Worm (Caenorhabditis elegans): Measurements from ENCODE around the gene lonp-2.

lonp-2 gene

DNA sequence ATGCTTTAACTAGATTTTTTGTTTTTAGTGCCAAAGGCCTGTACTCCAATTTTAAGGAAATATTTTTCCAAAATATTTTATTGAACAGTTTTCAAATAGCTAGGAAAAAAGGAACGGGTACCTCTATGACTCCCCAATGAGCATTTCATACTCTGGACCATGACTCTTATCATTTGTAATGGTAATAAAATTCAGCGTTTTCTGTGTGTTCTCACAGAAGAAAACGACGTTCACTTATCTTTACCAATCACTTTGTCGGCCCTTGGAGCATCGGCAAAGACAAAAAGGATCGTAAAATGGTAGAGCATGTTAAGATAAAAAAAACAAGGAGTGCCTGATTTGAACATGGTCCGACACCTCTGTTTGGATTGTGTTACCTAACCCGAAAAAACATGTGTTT, 20.0 kb upstream of the lonp-2 start:
- TF ChIP-seq fos-1 (tag; optimal IDR thresholded peaks at IDR 0.05) (no peak), sma-3 (GFP tag; optimal IDR thresholded peaks at IDR 0.05) (no peak), ztf-1 (GFP tag; conservative IDR thresholded peaks at IDR 0.05) (no peak), elt-1 (tag; optimal IDR thresholded peaks at IDR 0.05) (no peak), nhr-237 (tag; optimal IDR thresholded peaks at IDR 0.05) (no peak), R02D3.7 (tag; optimal IDR thresholded peaks at IDR 0.05) (no peak), snpc-4 (tag; optimal IDR thresholded peaks at IDR 0.05) (no peak), crh-2 (tag; optimal IDR thresholded peaks at IDR 0.05) (no peak), nhr-12 (tag; optimal IDR thresholded peaks at IDR 0.05) (no peak), nhr-6 (tag; optimal IDR thresholded peaks at IDR 0.05) (no peak), ama-1 (optimal IDR thresholded peaks at IDR 0.05) (no peak), ztf-4 (tag; optimal IDR thresholded peaks at IDR 0.05) (no peak), Y55F3AM.14 (GFP tag; optimal IDR thresholded peaks at IDR 0.05) (no peak), unc-39 (tag; optimal IDR thresholded peaks at IDR 0.05) (no peak), nhr-21 (tag; optimal IDR thresholded peaks at IDR 0.05) (no peak), C34F6.9 (tag; optimal IDR thresholded peaks at IDR 0.05) (no peak), sma-9 (GFP tag; optimal IDR thresholded peaks at IDR 0.05) (no peak), sma-9 (tag; optimal IDR thresholded peaks at IDR 0.05) (no peak), alr-1 (tag; optimal IDR thresholded peaks at IDR 0.05) (no peak), mdl-1 (tag; optimal IDR thresholded peaks at IDR 0.05) (no peak)

DNA sequence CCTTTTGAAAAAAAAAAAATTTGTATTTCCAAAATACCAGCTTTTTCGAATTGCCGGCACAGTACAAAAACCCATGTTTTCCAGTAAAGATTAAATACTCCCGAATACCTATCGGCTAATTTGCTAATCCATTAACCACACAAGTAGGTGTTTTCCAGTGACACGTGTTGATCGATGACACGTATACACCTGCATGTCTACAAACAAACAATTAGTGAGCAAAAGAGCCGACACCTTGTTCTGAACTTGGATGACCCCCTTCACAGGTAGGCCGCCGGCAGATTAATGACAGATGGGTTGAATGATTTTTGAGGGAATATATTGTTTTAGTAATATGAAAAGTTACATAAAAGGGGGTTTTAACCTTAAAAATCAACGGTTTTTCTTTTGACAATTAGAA, 15.0 kb upstream of the lonp-2 start:
- TF ChIP-seq unc-62 (GFP tag; optimal IDR thresholded peaks at IDR 0.05) (no peak), nhr-12 (tag; optimal IDR thresholded peaks at IDR 0.05) (no peak), snpc-4 (tag; optimal IDR thresholded peaks at IDR 0.05) (no peak), lin-39 (tag; optimal IDR thresholded peaks at IDR 0.05) (no peak), mdl-1 (tag; optimal IDR thresholded peaks at IDR 0.05) (no peak), ceh-82 (tag; optimal IDR thresholded peaks at IDR 0.05) (no peak), ztf-11 (tag; optimal IDR thresholded peaks at IDR 0.05) (no peak), R02D3.7 (tag; optimal IDR thresholded peaks at IDR 0.05) (no peak), unc-39 (tag; optimal IDR thresholded peaks at IDR 0.05) (no peak), lin-11 (tag; optimal IDR thresholded peaks at IDR 0.05) (no peak), dmd-4 (tag; optimal IDR thresholded peaks at IDR 0.05) (no peak), ama-1 (optimal IDR thresholded peaks at IDR 0.05) (no peak), mab-5 (tag; optimal IDR thresholded peaks at IDR 0.05) (no peak), alr-1 (tag; optimal IDR thresholded peaks at IDR 0.05) (no peak), nhr-237 (tag; optimal IDR thresholded peaks at IDR 0.05) (no peak), lsy-2 (tag; optimal IDR thresholded peaks at IDR 0.05) (no peak), nhr-6 (tag; optimal IDR thresholded peaks at IDR 0.05) (no peak), mbf-1 (tag; optimal IDR thresholded peaks at IDR 0.05) (no peak), gmeb-1 (tag; optimal IDR thresholded peaks at IDR 0.05) (no peak), nhr-23 (tag; optimal IDR thresholded peaks at IDR 0.05) (no peak)

DNA sequence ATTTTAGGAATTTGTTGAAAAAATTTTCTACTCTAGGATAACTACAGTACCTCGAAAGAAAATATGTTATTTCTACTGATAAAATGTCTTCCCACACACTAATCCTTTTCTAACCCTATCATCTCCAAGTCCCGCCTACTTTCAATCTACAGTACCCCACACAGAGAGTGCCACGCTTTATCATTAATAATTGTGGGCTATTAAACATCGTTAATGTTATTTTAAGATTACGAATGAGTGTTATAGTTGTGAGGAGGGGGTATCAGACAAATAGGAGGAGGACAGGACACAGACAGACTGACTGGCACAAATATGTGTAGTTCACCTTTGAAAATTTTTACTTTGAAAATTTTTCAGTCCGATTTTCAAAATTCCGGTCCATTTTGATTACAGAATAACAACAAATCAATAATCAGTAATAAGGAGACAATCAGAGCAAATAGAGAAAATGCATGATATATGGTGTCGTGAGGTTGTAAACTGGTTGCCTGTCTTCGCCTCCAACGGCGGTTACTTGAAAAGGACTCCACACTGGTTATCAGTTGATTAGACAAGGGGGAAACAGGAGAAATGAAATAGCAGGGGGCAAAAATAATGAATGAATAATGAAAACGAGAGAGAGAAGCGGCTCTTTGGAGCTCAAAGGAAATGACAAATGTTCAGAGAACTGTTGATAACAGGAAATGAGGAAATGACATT, 13.3 kb upstream of the lonp-2 start:
- TF ChIP-seq zag-1 (tag; optimal IDR thresholded peaks at IDR 0.05) (no peak), lin-11 (tag; optimal IDR thresholded peaks at IDR 0.05) (no peak), unc-55 (GFP tag; optimal IDR thresholded peaks at IDR 0.05) (no peak), ceh-82 (tag; optimal IDR thresholded peaks at IDR 0.05) (no peak), unc-62 (GFP tag; optimal IDR thresholded peaks at IDR 0.05) (no peak), crh-2 (tag; optimal IDR thresholded peaks at IDR 0.05) (no peak), lsy-2 (tag; optimal IDR thresholded peaks at IDR 0.05) (peak in 1 of 2 experiments; percentile 20), fos-1 (tag; optimal IDR thresholded peaks at IDR 0.05) (peak; percentile 36), unc-39 (tag; optimal IDR thresholded peaks at IDR 0.05) (no peak)

DNA sequence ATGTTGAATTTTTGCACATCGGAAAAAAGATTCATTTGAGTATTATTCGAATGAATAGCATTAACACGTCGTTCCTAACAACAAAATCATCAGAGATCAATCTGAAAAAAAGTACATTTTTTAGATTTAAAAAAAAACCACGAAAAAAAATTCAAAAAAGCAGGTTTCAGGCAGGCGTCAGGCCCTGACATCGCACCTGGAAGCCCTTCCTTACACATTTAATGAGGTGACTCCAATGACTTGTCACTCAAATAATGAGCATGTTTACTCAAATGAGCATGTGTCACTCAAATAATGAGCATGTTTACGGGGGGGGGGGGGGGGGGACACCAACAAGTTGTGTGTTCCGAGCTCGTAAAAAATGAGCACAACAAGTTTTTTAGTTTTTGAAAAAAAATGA, 10.8 kb downstream of the lonp-2 start, which contains the start of gene lron-12:
lron-12 (minus strand) TSS at position 101 of the 400 bp plus-strand sequence.
- TF ChIP-seq alr-1 (tag; optimal IDR thresholded peaks at IDR 0.05) (no peak), lsy-2 (tag; optimal IDR thresholded peaks at IDR 0.05) (no peak), unc-39 (tag; optimal IDR thresholded peaks at IDR 0.05) (no peak), blmp-1 (tag; optimal IDR thresholded peaks at IDR 0.05; ENCODE audit: insufficient read depth) (no peak), crh-2 (tag; optimal IDR thresholded peaks at IDR 0.05) (no peak), nhr-12 (tag; optimal IDR thresholded peaks at IDR 0.05) (no peak), aly-2 (tag; optimal IDR thresholded peaks at IDR 0.05) (no peak), nhr-11 (tag; optimal IDR thresholded peaks at IDR 0.05) (no peak), sma-3 (GFP tag; optimal IDR thresholded peaks at IDR 0.05) (no peak), ceh-16 (tag; optimal IDR thresholded peaks at IDR 0.05) (no peak), peb-1 (tag; optimal IDR thresholded peaks at IDR 0.05) (no peak), Y55F3AM.14 (GFP tag; optimal IDR thresholded peaks at IDR 0.05) (no peak), ztf-4 (tag; optimal IDR thresholded peaks at IDR 0.05) (no peak), nhr-23 (tag; optimal IDR thresholded peaks at IDR 0.05) (no peak)

Measured in whole organism, L2 larva.